Worm (Caenorhabditis elegans) whole organism, young adult: Measurements from ENCODE around the gene R13A5.15.

Experiments
- B0261.1 ChIP-seq: sonication (generic microtip); optimal IDR thresholded peaks from 2 replicates; lab custom pipeline; 2016; ENCODE audit warnings: mild to moderate bottlenecking, missing genetic modification characterization, moderate library complexity, missing compliant biosample characterization
- B0336.3 ChIP-seq: fragments of 200-800 bp; sonication (Bioruptor generic); IDR thresholded peaks from 2 replicates; pipeline ENCODE4 v1.3.6; 2022; ENCODE audit warnings: missing genetic modification characterization, missing compliant biosample characterization
- F52B5.7 ChIP-seq: sonication (generic microtip); optimal IDR thresholded peaks from 2 replicates; lab custom pipeline; 2016; ENCODE audit warnings: mild to moderate bottlenecking, missing genetic modification characterization, missing compliant biosample characterization
- F57A8.1 ChIP-seq: fragments of 200-800 bp; sonication (Bioruptor generic); optimal IDR thresholded peaks from 2 replicates; lab custom pipeline; 2018; ENCODE audit warnings: mild to moderate bottlenecking, missing genetic modification characterization, moderate library complexity, missing compliant biosample characterization
- K12H6.12 ChIP-seq: fragments of 200-800 bp; sonication (Bioruptor generic); optimal IDR thresholded peaks from 2 replicates; lab custom pipeline; 2018; ENCODE audit warnings: mild to moderate bottlenecking, missing genetic modification characterization, missing compliant biosample characterization
- Y67H2A.10 ChIP-seq: fragments of 200-800 bp; sonication (Bioruptor generic); conservative IDR thresholded peaks from 2 replicates; pipeline ENCODE4 v1.3.6; 2022; ENCODE audit warnings: missing genetic modification reagents, missing genetic modification characterization, missing compliant biosample characterization
- Y79H2A.3 ChIP-seq: fragments of 200-800 bp; sonication (Bioruptor generic); conservative IDR thresholded peaks from 2 replicates; pipeline ENCODE4 v1.3.6; 2022; ENCODE audit warnings: missing genetic modification reagents, missing genetic modification characterization, missing compliant biosample characterization
- ZK185.1 ChIP-seq: sonication (generic microtip); optimal IDR thresholded peaks from 2 replicates; lab custom pipeline; 2016; ENCODE audit warnings: mild to moderate bottlenecking, missing genetic modification characterization, missing compliant biosample characterization; ENCODE audit not compliant: poor library complexity, severe bottlenecking
- aptf-2 ChIP-seq: fragments of 200-800 bp; sonication (Bioruptor generic); conservative IDR thresholded peaks from 2 replicates; pipeline ENCODE4 v1.3.6; 2022; ENCODE audit warnings: missing genetic modification reagents, missing genetic modification characterization, missing compliant biosample characterization
- athp-1 ChIP-seq: sonication (generic microtip); optimal IDR thresholded peaks from 2 replicates; lab custom pipeline; 2017; ENCODE audit warnings: mild to moderate bottlenecking, missing genetic modification characterization, missing compliant biosample characterization
- attf-5 ChIP-seq: fragments of 200-800 bp; sonication (Bioruptor generic); optimal IDR thresholded peaks from 2 replicates; lab custom pipeline; 2018; ENCODE audit warnings: mild to moderate bottlenecking, missing genetic modification characterization, missing compliant biosample characterization
- ccch-3 ChIP-seq: fragments of 200-800 bp; sonication (Bioruptor generic); optimal IDR thresholded peaks from 2 replicates; lab custom pipeline; 2018; ENCODE audit warnings: mild to moderate bottlenecking, missing genetic modification characterization, missing compliant biosample characterization
- cebp-1 ChIP-seq, 2 experiments: fragments of 200-800 bp in 1 of 2; sonication (Bioruptor generic) in 1 of 2; sonication (generic microtip) in 1 of 2; IDR thresholded peaks in 1 of 2; optimal IDR thresholded peaks in 1 of 2; 2 replicates each; pipeline versions ENCODE4 v1.3.6 to Lab custom; 2017 to 2022; ENCODE audit warnings: missing compliant biosample characterization in 2 of 2, missing genetic modification characterization in 2 of 2, mild to moderate bottlenecking in 1 of 2, missing genetic modification reagents in 1 of 2, moderate library complexity in 1 of 2
- ceh-100 ChIP-seq: fragments of 200-800 bp; sonication (Bioruptor generic); IDR thresholded peaks from 2 replicates; pipeline ENCODE4 v1.3.6; 2022; ENCODE audit warnings: missing genetic modification reagents, missing genetic modification characterization, missing compliant biosample characterization
- chd-7 ChIP-seq: sonication (generic microtip); optimal IDR thresholded peaks from 2 replicates; lab custom pipeline; 2016; ENCODE audit warnings: mild to moderate bottlenecking, missing genetic modification characterization, moderate library complexity, missing compliant biosample characterization
- dpff-1 ChIP-seq: sonication (generic microtip); optimal IDR thresholded peaks from 2 replicates; lab custom pipeline; 2017; ENCODE audit warnings: mild to moderate bottlenecking, missing genetic modification characterization, missing compliant biosample characterization
- ekl-4 ChIP-seq: fragments of 200-800 bp; sonication (Bioruptor generic); IDR thresholded peaks from 2 replicates; pipeline ENCODE4 v1.3.6; 2022; ENCODE audit warnings: missing genetic modification reagents, missing genetic modification characterization, missing compliant biosample characterization
- ets-4 ChIP-seq: fragments of 200-800 bp; sonication (Bioruptor generic); optimal IDR thresholded peaks from 2 replicates; lab custom pipeline; 2018; ENCODE audit warnings: mild to moderate bottlenecking, missing genetic modification characterization, missing compliant biosample characterization
- gei-17 ChIP-seq: fragments of 200-800 bp; sonication (Bioruptor generic); optimal IDR thresholded peaks from 2 replicates; lab custom pipeline; 2018; ENCODE audit warnings: mild to moderate bottlenecking, missing genetic modification characterization, missing compliant biosample characterization
- hlh-26 ChIP-seq: fragments of 200-800 bp; sonication (Bioruptor generic); conservative IDR thresholded peaks from 2 replicates; pipeline ENCODE4 v1.3.6; 2022; ENCODE audit warnings: missing genetic modification reagents, missing genetic modification characterization, missing compliant biosample characterization
- hmg-1.2 ChIP-seq: fragments of 200-800 bp; sonication (Bioruptor generic); IDR thresholded peaks from 2 replicates; pipeline ENCODE4 v1.3.6; 2022; ENCODE audit warnings: missing genetic modification reagents, missing genetic modification characterization, missing compliant biosample characterization
- hmg-20 ChIP-seq: fragments of 200-800 bp; sonication (Bioruptor generic); IDR thresholded peaks from 2 replicates; pipeline ENCODE4 v1.3.6; 2022; ENCODE audit warnings: missing genetic modification reagents, missing genetic modification characterization, missing compliant biosample characterization
- hrde-1 ChIP-seq: sonication (generic microtip); optimal IDR thresholded peaks from 2 replicates; lab custom pipeline; 2016; ENCODE audit warnings: missing genetic modification characterization, mild to moderate bottlenecking, missing compliant biosample characterization, moderate library complexity, missing genotype, missing genetic modification reagents, borderline replicate concordance
- let-526 ChIP-seq: fragments of 200-800 bp; sonication (Bioruptor generic); IDR thresholded peaks from 2 replicates; pipeline ENCODE4 v1.3.6; 2022; ENCODE audit warnings: missing genetic modification reagents, missing genetic modification characterization, missing compliant biosample characterization
- let-607 ChIP-seq, 2 experiments: fragments of 200-800 bp in 1 of 2; sonication (Bioruptor generic) in 1 of 2; sonication (generic microtip) in 1 of 2; optimal IDR thresholded peaks; 2 replicates each; lab custom pipeline; 2016 to 2018; ENCODE audit warnings: mild to moderate bottlenecking in 2 of 2, missing compliant biosample characterization in 2 of 2, missing genetic modification characterization in 2 of 2, moderate library complexity in 2 of 2, missing genotype in 1 of 2
- lin-54 ChIP-seq: fragments of 200-800 bp; sonication (Bioruptor generic); optimal IDR thresholded peaks from 2 replicates; lab custom pipeline; 2018; ENCODE audit warnings: mild to moderate bottlenecking, missing genetic modification characterization, missing compliant biosample characterization
- lsy-27 ChIP-seq: sonication (generic microtip); optimal IDR thresholded peaks from 2 replicates; lab custom pipeline; 2017; ENCODE audit warnings: missing genetic modification characterization, mild to moderate bottlenecking, missing compliant biosample characterization, antibody characterized with exemption, missing genotype, borderline replicate concordance; ENCODE audit not compliant: insufficient read depth
- madf-3 ChIP-seq: fragments of 200-800 bp; sonication (Bioruptor generic); IDR thresholded peaks from 2 replicates; pipeline ENCODE4 v1.3.6; 2022; ENCODE audit warnings: missing genetic modification reagents, missing genetic modification characterization, missing compliant biosample characterization
- madf-8 ChIP-seq: fragments of 200-800 bp; sonication (Bioruptor generic); conservative IDR thresholded peaks from 2 replicates; pipeline ENCODE4 v1.3.6; 2022; ENCODE audit warnings: missing genetic modification reagents, missing genetic modification characterization, missing compliant biosample characterization
- mel-28 ChIP-seq: sonication (generic microtip); optimal IDR thresholded peaks from 2 replicates; lab custom pipeline; 2016; ENCODE audit warnings: borderline replicate concordance, mild to moderate bottlenecking, missing genetic modification characterization, missing compliant biosample characterization
- mes-4 ChIP-seq: sonication (generic microtip); optimal IDR thresholded peaks from 2 replicates; lab custom pipeline; 2016; ENCODE audit warnings: missing genotype, missing genetic modification characterization, missing compliant biosample characterization
- nfya-2 ChIP-seq: fragments of 200-800 bp; sonication (Bioruptor generic); IDR thresholded peaks from 2 replicates; pipeline ENCODE4 v1.3.6; 2022; ENCODE audit warnings: missing genetic modification reagents, missing genetic modification characterization, missing compliant biosample characterization
- nhr-179 ChIP-seq: sonication (generic microtip); optimal IDR thresholded peaks from 2 replicates; lab custom pipeline; 2016; ENCODE audit warnings: mild to moderate bottlenecking, missing genetic modification characterization, missing compliant biosample characterization
- nhr-90 ChIP-seq: sonication (generic microtip); optimal IDR thresholded peaks from 2 replicates; lab custom pipeline; 2016; ENCODE audit warnings: missing genotype, mild to moderate bottlenecking, missing genetic modification characterization, missing compliant biosample characterization
- rcor-1 ChIP-seq: fragments of 200-800 bp; sonication (Bioruptor generic); IDR thresholded peaks from 2 replicates; pipeline ENCODE4 v1.3.6; 2022; ENCODE audit warnings: missing genetic modification reagents, missing genetic modification characterization, missing compliant biosample characterization
- snpc-4 ChIP-seq, 5 experiments: fragments of 150-350 bp in 1 of 5; sonication (generic microtip) in 4 of 5; optimal IDR thresholded peaks; 2 replicates each; lab custom pipeline; 2014 to 2018; ENCODE audit warnings: missing genetic modification characterization in 5 of 5, missing biosample characterization in 3 of 5, antibody characterized with exemption in 2 of 5, mild to moderate bottlenecking in 2 of 5, missing compliant biosample characterization in 2 of 5, missing genotype in 2 of 5, moderate library complexity in 2 of 5, missing genetic modification reagents in 1 of 5
- somi-1 ChIP-seq: fragments of 200-800 bp; sonication (Bioruptor generic); optimal IDR thresholded peaks from 2 replicates; lab custom pipeline; 2018; ENCODE audit warnings: mild to moderate bottlenecking, missing genetic modification characterization, missing compliant biosample characterization
- sptf-2 ChIP-seq: fragments of 200-800 bp; sonication (Bioruptor generic); optimal IDR thresholded peaks from 2 replicates; lab custom pipeline; 2018; ENCODE audit warnings: mild to moderate bottlenecking, missing genetic modification characterization, missing compliant biosample characterization
- tlf-1 ChIP-seq: fragments of 200-800 bp; sonication (Bioruptor generic); optimal IDR thresholded peaks from 2 replicates; lab custom pipeline; 2018; ENCODE audit warnings: mild to moderate bottlenecking, missing genetic modification characterization, missing compliant biosample characterization
- unc-62 ChIP-seq: fragments of 150-350 bp; optimal IDR thresholded peaks from 2 replicates; lab custom pipeline; 2014; ENCODE audit warnings: missing biosample characterization, missing genetic modification reagents, missing genetic modification characterization
- zfh-2 ChIP-seq: fragments of 200-800 bp; sonication (Bioruptor generic); conservative IDR thresholded peaks from 2 replicates; pipeline ENCODE4 v1.3.6; 2022; ENCODE audit warnings: missing genetic modification reagents, missing genetic modification characterization, missing compliant biosample characterization
- zim-3 ChIP-seq: sonication (generic microtip); optimal IDR thresholded peaks from 2 replicates; lab custom pipeline; 2017; ENCODE audit warnings: mild to moderate bottlenecking, missing genetic modification characterization, moderate library complexity, missing compliant biosample characterization
- ztf-22 ChIP-seq: fragments of 200-800 bp; sonication (Bioruptor generic); optimal IDR thresholded peaks from 2 replicates; lab custom pipeline; 2018; ENCODE audit warnings: mild to moderate bottlenecking, missing genetic modification characterization, moderate library complexity, missing compliant biosample characterization
- ztf-6 ChIP-seq: fragments of 200-800 bp; sonication (Bioruptor generic); IDR thresholded peaks from 2 replicates; pipeline ENCODE4 v1.3.6; 2022; ENCODE audit warnings: missing genetic modification reagents, missing genetic modification characterization, missing compliant biosample characterization

The R13A5.15 gene

ce11 chrIII:7571726-7572125, 16.4 kb downstream of the R13A5.15 start (continued):
- TF ChIP-seq ZK185.1 (tag; lab: Kevin White, UChicago) (no peak), madf-3 (GFP tag; lab: Robert Waterston, UW) (0 out of 2 replicates have a peak, but pooled peaks have one; percentile 31), let-607 (tag; optimal IDR thresholded peaks at IDR 0.05; lab: Kevin White, UChicago) (no peak), mes-4 (tag; lab: Kevin White, UChicago) (no peak), ekl-4 (GFP tag; lab: Robert Waterston, UW) (peak; percentile 53; the same call in 1 of the 2 replicates), rcor-1 (GFP tag; lab: Robert Waterston, UW) (peak; percentile 38), hlh-26 (GFP tag; lab: Robert Waterston, UW) (no peak), nfya-2 (GFP tag; lab: Robert Waterston, UW) (no peak), hrde-1 (tag; lab: Kevin White, UChicago) (peak; percentile 76), Y79H2A.3 (GFP tag; lab: Robert Waterston, UW) (no peak), B0336.3 (GFP tag; lab: Robert Waterston, UW) (peak; percentile 76), zim-3 (no peak), ccch-3 (GFP tag; lab: Kevin White, UChicago) (no peak), lin-54 (GFP tag; lab: Kevin White, UChicago) (peak; percentile 49), Y67H2A.10 (no peak), madf-8 (no peak), ceh-100 (GFP tag; lab: Robert Waterston, UW) (peak; percentile 20; the same call in 1 of the 2 replicates), zfh-2 (GFP tag; lab: Robert Waterston, UW) (no peak), nhr-90 (tag; lab: Kevin White, UChicago) (no peak), tlf-1 (GFP tag; lab: Kevin White, UChicago) (peak; percentile 30)
- TF ChIP-seq, all 124 proteins: peak for 19

- 0 out of 2 replicates have a peak, but pooled peaks have one; percentile 37 for TF ChIP-seq let-526 (GFP tag; lab: Robert Waterston, UW)
- TF ChIP-seq F52B5.7 (tag; lab: Kevin White, UChicago), result peak; percentile 6
- peak; percentile 85 for TF ChIP-seq hmg-1.2 (GFP tag; lab: Robert Waterston, UW)
- TF ChIP-seq lin-54 (GFP tag; lab: Kevin White, UChicago), result peak; percentile 69
- TF ChIP-seq lsy-27, result no peak
- TF ChIP-seq hmg-20, result 0 out of 2 replicates have a peak, but pooled peaks have one; percentile 3
- TF ChIP-seq cebp-1 (GFP tag; IDR thresholded peaks at IDR 0.05; lab: Robert Waterston, UW), result no peak
- TF ChIP-seq cebp-1 (tag; optimal IDR thresholded peaks at IDR 0.05; lab: Kevin White, UChicago), result peak; percentile 81
- no peak for TF ChIP-seq nhr-179 (tag; lab: Kevin White, UChicago)
- TF ChIP-seq B0261.1 (tag; lab: Kevin White, UChicago), result no peak
- peak; percentile 85 for TF ChIP-seq attf-5 (GFP tag; lab: Kevin White, UChicago)
- TF ChIP-seq F57A8.1 (GFP tag; lab: Kevin White, UChicago), result no peak
- TF ChIP-seq ets-4, result peak; percentile 12
- peak; percentile 25 for TF ChIP-seq somi-1 (GFP tag; lab: Kevin White, UChicago)
- TF ChIP-seq aptf-2 (GFP tag; lab: Robert Waterston, UW), result 0 out of 2 replicates have a peak, but pooled peaks have one; percentile 47
- TF ChIP-seq mel-28 (tag; lab: Kevin White, UChicago), result no peak
- TF ChIP-seq snpc-4 (GFP tag; optimal IDR thresholded peaks at IDR 0.05; lab: Kevin White, UChicago), result no peak
- peak in 3 of 4 experiments; percentile 6 to 68 (median 59) for TF ChIP-seq snpc-4 (tag; optimal IDR thresholded peaks at IDR 0.05; lab: Kevin White, UChicago)
- peak; percentile 10 for TF ChIP-seq unc-62
- TF ChIP-seq athp-1 (tag; lab: Kevin White, UChicago), result peak; percentile 12
- peak; percentile 21 for TF ChIP-seq gei-17 (GFP tag; lab: Kevin White, UChicago)
- TF ChIP-seq sptf-2, result no peak
- TF ChIP-seq ztf-6 (GFP tag; lab: Robert Waterston, UW), result no peak
- peak; percentile 69 for TF ChIP-seq chd-7 (tag; lab: Kevin White, UChicago)
- no peak for TF ChIP-seq ztf-22 (GFP tag; lab: Kevin White, UChicago)
- no peak for TF ChIP-seq dpff-1
- TF ChIP-seq let-607 (tag; optimal IDR thresholded peaks at IDR 0.05; lab: Kevin White, UChicago), result peak in 1 of 2 experiments; percentile 26
- TF ChIP-seq K12H6.12 (tag; lab: Kevin White, UChicago), result peak; percentile 64
Observed at ce11 chrIII:7570083-7570695, 17.9 kb downstream of the R13A5.15 start, which contains the start of gene R13A5.7. Gene R13A5.7, minus strand, starts transcription at chrIII:7570133.
